Fruit fly (Drosophila melanogaster) whole organism, adult: ENCODE data around the gene Ccm3.

Source experiments
- CG11617 ChIP-seq: fragments of 200-800 bp; sonication (Bioruptor generic); optimal IDR thresholded peaks from 2 replicates; lab custom pipeline; 2017; ENCODE audit warnings: mild to moderate bottlenecking, missing biosample characterization, missing genetic modification reagents, missing genetic modification characterization
- CG1620 ChIP-seq: fragments of 200-800 bp; sonication (Bioruptor generic); optimal IDR thresholded peaks from 2 replicates; lab custom pipeline; 2016; ENCODE audit warnings: missing biosample characterization, missing genetic modification characterization
- CG5204 ChIP-seq: fragments of 200-800 bp; sonication (Bioruptor generic); optimal IDR thresholded peaks from 2 replicates; lab custom pipeline; 2016; ENCODE audit warnings: missing biosample characterization, missing genetic modification characterization
- CG7045 ChIP-seq: fragments of 200-800 bp; sonication (Bioruptor generic); optimal IDR thresholded peaks from 2 replicates; lab custom pipeline; 2017; ENCODE audit warnings: missing biosample characterization, mild to moderate bottlenecking, missing genetic modification characterization
- CG7101 ChIP-seq: fragments of 200-800 bp; sonication (Bioruptor generic); optimal IDR thresholded peaks from 2 replicates; lab custom pipeline; 2018; ENCODE audit warnings: missing biosample characterization, mild to moderate bottlenecking, missing genetic modification characterization, moderate library complexity
- Clk ChIP-seq: fragments of 200-800 bp; sonication (Bioruptor generic); optimal IDR thresholded peaks from 2 replicates; lab custom pipeline; 2017; ENCODE audit warnings: missing biosample characterization, missing genetic modification characterization
- Crg-1 ChIP-seq: fragments of 200-800 bp; sonication (Bioruptor generic); optimal IDR thresholded peaks from 2 replicates; lab custom pipeline; 2016; ENCODE audit warnings: missing biosample characterization, missing genetic modification characterization
- Mnt ChIP-seq: fragments of 200-800 bp; sonication (Bioruptor generic); optimal IDR thresholded peaks from 2 replicates; lab custom pipeline; 2016; ENCODE audit warnings: missing biosample characterization, mild to moderate bottlenecking, missing genetic modification characterization
- cic ChIP-seq: fragments of 200-800 bp; sonication (Bioruptor generic); optimal IDR thresholded peaks from 2 replicates; lab custom pipeline; 2017; ENCODE audit warnings: missing biosample characterization, mild to moderate bottlenecking, missing genetic modification characterization, moderate library complexity
- kay ChIP-seq: fragments of 200-800 bp; sonication (Bioruptor generic); peaks from one replicate; lab custom pipeline; 2016; ENCODE audit warnings: missing biosample characterization, missing genetic modification characterization, borderline replicate concordance
- toe ChIP-seq: fragments of 200-800 bp; sonication (Bioruptor generic); optimal IDR thresholded peaks from 2 replicates; lab custom pipeline; 2016; ENCODE audit warnings: missing biosample characterization, missing genetic modification characterization

- no peak for TF ChIP-seq toe (GFP tag; lab: Kevin White, UChicago)
- no peak for TF ChIP-seq CG11617 (GFP tag; lab: Kevin White, UChicago)
- no peak for TF ChIP-seq CG1620 (GFP tag; lab: Kevin White, UChicago)
- TF ChIP-seq Crg-1 (GFP tag; lab: Kevin White, UChicago) = no peak
- no peak for TF ChIP-seq kay (GFP tag; lab: Kevin White, UChicago)
- TF ChIP-seq CG5204 (GFP tag; lab: Kevin White, UChicago) = no peak
- TF ChIP-seq Clk = no peak
- TF ChIP-seq CG7101 = no peak
- TF ChIP-seq Mnt (GFP tag; lab: Kevin White, UChicago) = no peak
- TF ChIP-seq CG7045 = no peak
- no peak for TF ChIP-seq cic (GFP tag; lab: Kevin White, UChicago)
Observed at dm6 chr3R:15345198-15346017, 26.3 kb upstream of the Ccm3 start.
